Worm (Caenorhabditis elegans): ENCODE data around the gene F53C3.11.

Gene F53C3.11

ce11 chrII:3930478-3931182 is 24.1 kb upstream of the F53C3.11 start:
- TF ChIP-seq zag-1 (tag; optimal IDR thresholded peaks at IDR 0.05) (no peak), fkh-8 (tag; optimal IDR thresholded peaks at IDR 0.05) (peak; percentile 2), zip-4 (GFP tag; optimal IDR thresholded peaks at IDR 0.05) (no peak), blmp-1 (tag; optimal IDR thresholded peaks at IDR 0.05) (peak; percentile 91), irx-1 (tag; optimal IDR thresholded peaks at IDR 0.05) (no peak), isw-1 (GFP tag; IDR thresholded peaks at IDR 0.05) (no peak), unc-62 (GFP tag; optimal IDR thresholded peaks at IDR 0.05) (no peak), lin-39 (tag; optimal IDR thresholded peaks at IDR 0.05) (no peak), nhr-20 (tag; optimal IDR thresholded peaks at IDR 0.05) (peak; percentile 65), unc-98 (GFP tag; IDR thresholded peaks at IDR 0.05) (no peak), mdl-1 (tag; optimal IDR thresholded peaks at IDR 0.05) (peak in 1 of 2 experiments; percentile 62), elt-3 (tag; optimal IDR thresholded peaks at IDR 0.05) (peak in 1 of 6 experiments; percentile 80), swsn-7 (tag; optimal IDR thresholded peaks at IDR 0.05) (peak; percentile 45), hlh-4 (tag; optimal IDR thresholded peaks at IDR 0.05) (no peak), C16A3.4 (tag; optimal IDR thresholded peaks at IDR 0.05) (peak; percentile 27), nhr-28 (tag; optimal IDR thresholded peaks at IDR 0.05) (no peak), nhr-84 (tag; optimal IDR thresholded peaks at IDR 0.05) (no peak), F16B12.6 (tag; optimal IDR thresholded peaks at IDR 0.05) (no peak), ztf-11 (tag; optimal IDR thresholded peaks at IDR 0.05) (no peak), unc-30 (tag; optimal IDR thresholded peaks at IDR 0.05) (no peak), skn-1 (tag; optimal IDR thresholded peaks at IDR 0.05) (peak; percentile 48), C34B4.2 (tag; optimal IDR thresholded peaks at IDR 0.05) (no peak), efl-3 (GFP tag; optimal IDR thresholded peaks at IDR 0.05) (no peak), mef-2 (tag; optimal IDR thresholded peaks at IDR 0.05) (no peak), egl-13 (tag; optimal IDR thresholded peaks at IDR 0.05) (no peak), lsy-2 (tag; optimal IDR thresholded peaks at IDR 0.05) (peak; percentile 53 to 54), pax-3 (tag; optimal IDR thresholded peaks at IDR 0.05) (no peak), nhr-47 (tag; optimal IDR thresholded peaks at IDR 0.05) (no peak), efl-1 (optimal IDR thresholded peaks at IDR 0.05) (peak; percentile 49 to 63), efl-1 (GFP tag; optimal IDR thresholded peaks at IDR 0.05 in 1 of 2) (peak; percentile 66 to 93), fkh-4 (tag; optimal IDR thresholded peaks at IDR 0.05; ENCODE audit: borderline replicate concordance) (no peak), mab-9 (GFP tag; IDR thresholded peaks at IDR 0.05) (no peak), fkh-10 (GFP tag; optimal IDR thresholded peaks at IDR 0.05) (no peak), nhr-85 (tag) (peak; percentile 67), xbp-1 (tag; optimal IDR thresholded peaks at IDR 0.05) (peak; percentile 15), pqm-1 (tag; optimal IDR thresholded peaks at IDR 0.05) (no peak), lir-3 (tag; optimal IDR thresholded peaks at IDR 0.05; ENCODE audit: poor library complexity) (no peak), ceh-63 (GFP tag; optimal IDR thresholded peaks at IDR 0.05) (no peak), C04F5.9 (tag; optimal IDR thresholded peaks at IDR 0.05) (no peak), snpc-4 (tag; optimal IDR thresholded peaks at IDR 0.05) (no peak), unc-130 (tag; optimal IDR thresholded peaks at IDR 0.05) (no peak), tbx-2 (tag; optimal IDR thresholded peaks at IDR 0.05) (peak; percentile 15), fos-1 (tag; optimal IDR thresholded peaks at IDR 0.05) (no peak), nhr-237 (tag; optimal IDR thresholded peaks at IDR 0.05) (no peak), nhr-77 (tag; optimal IDR thresholded peaks at IDR 0.05) (no peak), ets-5 (GFP tag; IDR thresholded peaks at IDR 0.05) (no peak), dsc-1 (tag; optimal IDR thresholded peaks at IDR 0.05) (no peak), lin-15B (tag; optimal IDR thresholded peaks at IDR 0.05) (no peak), aha-1 (tag; optimal IDR thresholded peaks at IDR 0.05) (no peak), ceh-82 (tag; optimal IDR thresholded peaks at IDR 0.05) (peak in 1 of 3 experiments; percentile 48), egl-27 (tag; optimal IDR thresholded peaks at IDR 0.05) (no peak), vab-15 (tag; optimal IDR thresholded peaks at IDR 0.05) (no peak), nhr-90 (tag; optimal IDR thresholded peaks at IDR 0.05; ENCODE audit: poor library complexity) (peak; percentile 30)

Data from whole organism, L1 larva.